Worm (Caenorhabditis elegans) whole organism, midembryonic: ENCODE measurements around the gene F40F8.3.

Experiments used
- T22C8.4 ChIP-seq: fragments of 200-800 bp; sonication (Bioruptor generic); IDR thresholded peaks from 2 replicates; pipeline ENCODE4 v1.3.6; 2022; ENCODE audit warnings: missing genetic modification characterization, missing compliant biosample characterization
- cog-1 ChIP-seq: sonication (generic microtip); optimal IDR thresholded peaks from 2 replicates; lab custom pipeline; 2016; ENCODE audit warnings: missing genetic modification characterization, missing compliant biosample characterization
- flt-1 ChIP-seq: fragments of 200-800 bp; sonication (Bioruptor generic); IDR thresholded peaks from 2 replicates; pipeline ENCODE4 v1.3.6; 2022; ENCODE audit warnings: missing genetic modification characterization, missing compliant biosample characterization
- klf-2 ChIP-seq: fragments of 200-800 bp; sonication (Bioruptor generic); conservative IDR thresholded peaks from 2 replicates; pipeline ENCODE4 v1.3.6; 2022; ENCODE audit warnings: missing genetic modification reagents, missing genetic modification characterization, missing compliant biosample characterization
- med-1 ChIP-seq: sonication (generic microtip); optimal IDR thresholded peaks from 2 replicates; lab custom pipeline; 2017; ENCODE audit warnings: missing genetic modification characterization, mild to moderate bottlenecking, missing compliant biosample characterization, antibody characterized with exemption, missing genetic modification reagents; ENCODE audit not compliant: insufficient read depth
- ref-1 ChIP-seq: fragments of 200-800 bp; sonication (Bioruptor generic); conservative IDR thresholded peaks from 2 replicates; pipeline ENCODE4 v1.3.6; 2022; ENCODE audit warnings: missing genetic modification reagents, missing genetic modification characterization, missing compliant biosample characterization
- tab-1 ChIP-seq: fragments of 200-800 bp; sonication (Bioruptor generic); IDR thresholded peaks from 2 replicates; pipeline ENCODE4 v1.3.6; 2022; ENCODE audit warnings: missing genetic modification characterization, missing compliant biosample characterization
- ztf-23 ChIP-seq: fragments of 200-800 bp; sonication (Bioruptor generic); IDR thresholded peaks from 2 replicates; pipeline ENCODE4 v1.3.6; 2022; ENCODE audit warnings: missing genetic modification reagents, missing genetic modification characterization, missing compliant biosample characterization
- ztf-29 ChIP-seq: fragments of 200-800 bp; sonication (Bioruptor generic); IDR thresholded peaks from 2 replicates; pipeline ENCODE4 v1.3.6; 2022; ENCODE audit warnings: missing genetic modification reagents, missing genetic modification characterization, missing compliant biosample characterization

Gene F40F8.3

DNA sequence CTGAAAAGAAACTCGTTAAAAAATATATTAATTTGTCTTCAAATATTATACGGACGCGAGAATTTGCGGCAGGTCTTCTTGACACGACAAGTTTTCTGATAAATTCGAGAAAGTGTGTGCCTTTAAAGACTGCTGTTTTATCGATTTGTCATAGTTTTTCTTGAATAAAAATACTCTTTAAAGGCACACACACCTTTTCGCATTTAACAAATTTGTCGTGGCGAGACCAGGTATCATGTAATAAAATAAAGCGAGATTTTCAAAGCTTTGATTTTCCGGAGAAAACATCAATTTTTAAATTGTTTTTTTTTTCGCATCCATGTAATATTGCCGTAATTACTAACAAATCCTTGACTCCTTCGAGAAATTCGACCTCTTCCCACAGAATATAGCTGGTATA, 27.9 kb upstream of the F40F8.3 start:
- TF ChIP-seq flt-1 (GFP tag; lab: Robert Waterston, UW) (no peak), ztf-29 (GFP tag; lab: Robert Waterston, UW) (no peak), T22C8.4 (no peak), ref-1 (GFP tag; lab: Robert Waterston, UW) (no peak)

DNA sequence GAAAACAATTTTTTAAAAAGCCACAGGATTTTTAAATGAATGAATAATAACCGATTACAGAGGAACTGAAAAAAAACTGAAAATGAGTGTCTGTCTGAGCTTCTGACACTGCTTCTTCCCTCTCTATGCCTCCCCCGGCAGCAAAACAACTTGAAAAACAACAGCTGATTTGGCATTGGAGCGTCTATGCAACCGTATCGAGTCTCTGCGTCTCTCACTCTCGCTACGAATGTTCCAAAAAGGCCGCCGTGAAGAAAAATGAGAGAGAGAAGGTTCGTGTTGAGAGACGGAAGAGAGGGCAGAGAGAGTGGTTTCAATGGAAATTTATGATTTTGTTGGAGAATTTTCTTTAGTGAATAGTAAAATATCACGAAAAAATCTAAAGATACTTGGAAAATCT, 26.0 kb upstream of the F40F8.3 start:
- TF ChIP-seq flt-1 (GFP tag; lab: Robert Waterston, UW), result no peak
- TF ChIP-seq cog-1 (tag; lab: Kevin White, UChicago), result peak; percentile 29

DNA sequence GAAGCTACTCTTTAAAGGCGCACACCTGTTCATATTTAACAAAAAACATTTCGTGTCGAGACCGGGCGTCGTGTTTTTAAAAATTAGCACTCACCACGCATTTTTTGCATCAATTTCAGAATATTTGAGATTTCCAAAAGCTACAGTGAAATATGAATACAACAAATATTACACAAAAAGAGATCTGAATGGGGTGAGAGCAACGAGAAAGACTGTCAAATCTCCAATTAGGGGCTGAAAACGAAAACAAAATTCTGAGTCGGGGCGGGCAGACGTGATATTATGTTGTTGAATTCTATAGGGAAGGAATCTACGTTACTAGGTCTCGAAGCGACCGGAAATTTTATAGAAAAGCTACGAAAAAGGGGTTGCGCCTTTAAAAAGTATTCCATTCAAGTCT, 25.4 kb upstream of the F40F8.3 start, which contains the start of gene C09H10.5:
C09H10.5 (minus strand) TSS at position 101 of the 400 bp plus-strand sequence.
- no peak for TF ChIP-seq med-1 (GFP tag; lab: Kevin White, UChicago)
- TF ChIP-seq ztf-29 (GFP tag; lab: Robert Waterston, UW), result no peak
- TF ChIP-seq T22C8.4, result no peak
- no peak for TF ChIP-seq klf-2 (GFP tag; lab: Robert Waterston, UW)
- no peak for TF ChIP-seq flt-1 (GFP tag; lab: Robert Waterston, UW)
- no peak for TF ChIP-seq ztf-23 (GFP tag; lab: Robert Waterston, UW)
- no peak for TF ChIP-seq tab-1
- no peak for TF ChIP-seq ref-1 (GFP tag; lab: Robert Waterston, UW)

DNA sequence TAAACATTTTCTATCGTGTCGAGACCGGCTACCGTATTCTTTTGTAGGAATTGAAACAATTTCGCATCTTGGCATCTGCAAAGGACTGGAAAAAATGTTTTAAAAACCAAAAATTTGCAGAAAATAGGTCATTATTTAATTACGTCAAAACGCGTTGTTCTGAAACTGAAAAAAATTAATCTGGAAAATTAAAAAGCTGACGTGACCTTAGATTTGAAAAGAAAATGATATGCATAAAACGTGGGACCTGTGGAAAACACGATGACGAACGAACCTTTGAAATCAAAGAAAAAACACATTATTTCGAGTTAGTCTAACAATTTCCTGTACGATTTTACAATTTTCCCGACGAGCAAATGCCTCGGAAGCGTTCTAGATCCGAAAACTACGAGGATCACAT, 24.9 kb upstream of the F40F8.3 start, which contains the start of gene C09H10.9:
C09H10.9 (plus strand) TSS at position 301 of the 400 bp plus-strand sequence.
- TF ChIP-seq cog-1 (tag; lab: Kevin White, UChicago) (no peak), med-1 (GFP tag; lab: Kevin White, UChicago) (no peak), T22C8.4 (no peak), ztf-29 (GFP tag; lab: Robert Waterston, UW) (no peak), ztf-23 (GFP tag; lab: Robert Waterston, UW) (no peak), ref-1 (GFP tag; lab: Robert Waterston, UW) (no peak), flt-1 (GFP tag; lab: Robert Waterston, UW) (no peak), klf-2 (GFP tag; lab: Robert Waterston, UW) (no peak)

DNA sequence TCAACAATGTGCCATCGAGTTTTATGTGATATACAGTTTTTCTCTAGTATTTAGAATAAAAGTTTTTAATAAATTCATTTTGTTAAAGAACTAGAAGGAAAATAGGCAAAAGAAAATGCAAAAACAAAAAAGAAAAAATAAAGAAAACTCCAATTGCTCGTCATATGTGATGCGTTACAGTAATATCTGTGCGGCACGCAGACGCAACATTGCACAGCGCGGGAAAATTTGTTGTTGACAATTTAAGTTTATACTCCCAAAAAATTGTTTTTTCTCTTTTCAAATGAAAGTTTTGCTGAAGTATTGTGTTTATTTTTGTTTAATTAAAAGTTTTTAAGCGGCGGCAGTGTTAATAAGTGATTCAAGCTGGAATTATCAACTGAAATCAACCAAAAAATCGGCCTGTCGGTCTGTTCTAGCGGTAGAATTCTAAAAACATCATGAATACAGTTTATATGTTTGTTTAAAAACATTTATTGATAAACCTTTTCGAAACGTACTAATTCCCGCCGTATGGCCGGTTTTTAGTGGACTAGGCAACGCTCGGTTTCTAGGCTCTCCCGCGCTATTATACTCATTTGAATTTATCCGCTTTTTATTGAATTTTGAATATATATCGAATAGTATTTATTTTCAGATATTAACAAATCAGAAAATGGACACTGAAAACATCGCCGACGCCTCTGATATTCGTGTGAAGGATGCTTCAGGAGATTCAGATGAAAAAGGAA, 22.9 kb upstream of the F40F8.3 start, which contains the start of gene nasp-1:
nasp-1 (plus strand) TSS at position 632 of the 731 bp plus-strand sequence.
- no peak for TF ChIP-seq ref-1 (GFP tag; lab: Robert Waterston, UW)
- TF ChIP-seq med-1 (GFP tag; lab: Kevin White, UChicago), result no peak
- TF ChIP-seq flt-1 (GFP tag; lab: Robert Waterston, UW), result no peak
- TF ChIP-seq T22C8.4, result no peak
- TF ChIP-seq klf-2 (GFP tag; lab: Robert Waterston, UW), result no peak

DNA sequence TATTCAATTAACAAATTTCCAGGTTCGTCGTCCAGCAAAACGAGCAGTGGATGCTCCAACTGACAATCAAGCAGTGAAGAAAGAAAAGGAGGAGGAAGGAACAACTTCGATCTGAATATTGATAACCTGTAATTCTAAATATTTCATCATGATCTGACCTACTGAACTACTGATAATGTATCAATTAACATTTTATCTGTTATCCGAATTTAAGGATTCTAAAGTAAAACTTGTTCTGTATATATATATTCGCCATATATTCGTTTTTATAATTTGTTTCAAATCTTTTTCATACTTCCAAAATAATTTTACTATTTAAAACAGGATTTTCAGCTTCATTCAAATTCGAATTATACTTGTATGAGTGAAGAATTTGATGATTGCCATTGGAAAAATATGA, 21.3 kb upstream of the F40F8.3 start, which contains the start of gene apc-17:
apc-17 (plus strand) TSS at position 301 of the 400 bp plus-strand sequence.
- TF ChIP-seq ref-1 (GFP tag; lab: Robert Waterston, UW), result no peak
- no peak for TF ChIP-seq T22C8.4
- no peak for TF ChIP-seq med-1 (GFP tag; lab: Kevin White, UChicago)
- no peak for TF ChIP-seq cog-1 (tag; lab: Kevin White, UChicago)
- TF ChIP-seq ztf-23 (GFP tag; lab: Robert Waterston, UW), result no peak
- no peak for TF ChIP-seq klf-2 (GFP tag; lab: Robert Waterston, UW)
- TF ChIP-seq tab-1, result no peak
- no peak for TF ChIP-seq flt-1 (GFP tag; lab: Robert Waterston, UW)
- no peak for TF ChIP-seq ztf-29 (GFP tag; lab: Robert Waterston, UW)

DNA sequence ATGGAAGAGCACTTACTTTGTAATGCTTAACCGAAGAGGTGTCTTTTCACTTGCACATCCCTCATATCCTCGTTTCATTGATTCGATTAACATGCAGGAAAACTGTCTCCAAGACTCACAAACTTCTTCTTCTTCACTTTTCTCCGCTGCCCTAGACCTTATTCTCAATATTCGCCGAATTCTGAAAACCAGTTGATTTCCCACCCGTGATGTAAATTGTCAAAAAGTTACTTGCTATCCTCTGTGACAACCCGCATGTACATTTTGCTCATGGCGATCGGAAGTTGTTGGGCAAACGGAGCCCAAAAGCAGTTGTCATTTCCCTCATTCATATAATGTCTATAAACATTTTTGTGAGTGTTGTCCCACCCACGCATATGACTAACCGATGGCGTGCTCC, 18.7 kb upstream of the F40F8.3 start:
- TF ChIP-seq ref-1 (GFP tag; lab: Robert Waterston, UW) (no peak), med-1 (GFP tag; lab: Kevin White, UChicago) (no peak), tab-1 (no peak), ztf-29 (GFP tag; lab: Robert Waterston, UW) (no peak), T22C8.4 (no peak), ztf-23 (GFP tag; lab: Robert Waterston, UW) (no peak), cog-1 (tag; lab: Kevin White, UChicago) (no peak), klf-2 (GFP tag; lab: Robert Waterston, UW) (no peak), flt-1 (GFP tag; lab: Robert Waterston, UW) (no peak)

DNA sequence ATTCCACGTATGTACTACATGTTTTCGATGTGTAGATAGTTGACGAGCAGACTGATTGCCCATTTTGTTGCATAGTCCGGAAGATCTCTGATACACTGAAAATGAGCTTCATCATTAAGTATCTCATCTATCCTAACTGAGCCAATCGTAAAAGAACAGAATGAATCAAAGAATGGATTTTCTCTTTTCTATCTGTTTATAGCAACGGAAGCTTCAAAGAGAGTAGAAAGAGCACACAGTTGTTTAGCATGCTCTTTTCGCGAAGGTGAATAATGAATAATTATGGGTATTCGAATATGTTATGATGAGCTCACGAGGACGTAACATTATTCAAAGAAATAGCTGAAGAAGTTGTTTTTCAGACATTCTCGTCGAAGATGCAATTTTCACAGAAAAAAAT, 18.0 kb upstream of the F40F8.3 start, which contains the start of gene glb-4:
glb-4 (minus strand) TSS at position 101 of the 400 bp plus-strand sequence.
- no peak for TF ChIP-seq ztf-23 (GFP tag; lab: Robert Waterston, UW)
- TF ChIP-seq klf-2 (GFP tag; lab: Robert Waterston, UW), result no peak
- TF ChIP-seq ref-1 (GFP tag; lab: Robert Waterston, UW), result no peak
- no peak for TF ChIP-seq med-1 (GFP tag; lab: Kevin White, UChicago)
- TF ChIP-seq flt-1 (GFP tag; lab: Robert Waterston, UW), result no peak
- no peak for TF ChIP-seq tab-1

DNA sequence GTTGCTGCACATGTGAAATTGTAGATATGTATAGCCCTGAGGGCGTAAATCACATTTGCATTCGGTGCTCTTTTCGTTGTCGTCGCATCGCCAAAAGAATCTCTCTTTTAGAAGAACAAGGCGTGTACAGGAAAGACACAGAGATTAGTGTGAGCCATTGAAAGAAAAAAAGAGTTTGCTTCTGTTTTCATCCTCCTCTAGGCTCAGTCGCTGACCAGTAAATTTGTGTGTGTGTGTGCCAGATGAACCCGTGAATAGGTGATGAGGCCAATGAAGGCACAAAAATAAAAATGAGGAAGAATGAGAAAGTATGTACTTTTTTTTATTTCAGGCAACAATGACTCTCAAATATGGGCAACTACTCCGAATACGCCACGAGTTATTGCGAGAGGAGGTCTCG, 16.7 kb upstream of the F40F8.3 start, which contains the start of gene mat-2:
mat-2 (plus strand) TSS at position 301 of the 400 bp plus-strand sequence.
- no peak for TF ChIP-seq klf-2 (GFP tag; lab: Robert Waterston, UW)
- no peak for TF ChIP-seq flt-1 (GFP tag; lab: Robert Waterston, UW)
- no peak for TF ChIP-seq ztf-29 (GFP tag; lab: Robert Waterston, UW)
- no peak for TF ChIP-seq T22C8.4
- no peak for TF ChIP-seq ztf-23 (GFP tag; lab: Robert Waterston, UW)
- no peak for TF ChIP-seq tab-1
- no peak for TF ChIP-seq ref-1 (GFP tag; lab: Robert Waterston, UW)
- no peak for TF ChIP-seq cog-1 (tag; lab: Kevin White, UChicago)
- TF ChIP-seq med-1 (GFP tag; lab: Kevin White, UChicago), result no peak
